Worm (Caenorhabditis elegans) whole organism, L2 larva: ENCODE data around the gene EEED8.15.

Experiments
- F13H6.1 ChIP-seq: sonication (generic microtip); optimal IDR thresholded peaks from 2 replicates; lab custom pipeline; 2016; ENCODE audit warnings: missing genetic modification characterization, missing compliant biosample characterization
- R02D3.7 ChIP-seq: fragments of 150-350 bp; optimal IDR thresholded peaks from 2 replicates; lab custom pipeline; 2014; ENCODE audit warnings: missing biosample characterization, missing genetic modification characterization
- Y55F3AM.14 ChIP-seq: fragments of 200-800 bp; sonication (Bioruptor generic); optimal IDR thresholded peaks from 2 replicates; lab custom pipeline; 2018; ENCODE audit warnings: mild to moderate bottlenecking, missing genetic modification characterization, missing compliant biosample characterization
- alr-1 ChIP-seq: fragments of 150-350 bp; optimal IDR thresholded peaks from 2 replicates; lab custom pipeline; 2014; ENCODE audit warnings: missing biosample characterization, missing genetic modification characterization
- aly-2 ChIP-seq: fragments of 150-350 bp; optimal IDR thresholded peaks from 2 replicates; lab custom pipeline; 2014; ENCODE audit warnings: missing biosample characterization, missing genetic modification characterization
- ama-1 ChIP-seq: fragments of 150-350 bp; optimal IDR thresholded peaks from 2 replicates; lab custom pipeline; 2018; ENCODE audit warnings: inconsistent platforms
- ceh-16 ChIP-seq: fragments of 150-350 bp; optimal IDR thresholded peaks from 2 replicates; lab custom pipeline; 2014; ENCODE audit warnings: missing biosample characterization, missing genetic modification characterization
- ceh-82 ChIP-seq: fragments of 150-350 bp; optimal IDR thresholded peaks from 2 replicates; lab custom pipeline; 2014; ENCODE audit warnings: missing biosample characterization, missing genetic modification characterization
- crh-2 ChIP-seq: sonication (generic microtip); optimal IDR thresholded peaks from 2 replicates; lab custom pipeline; 2017; ENCODE audit warnings: missing biosample characterization, missing genetic modification characterization
- dmd-4 ChIP-seq: sonication (generic microtip); optimal IDR thresholded peaks from 2 replicates; lab custom pipeline; 2017; ENCODE audit warnings: missing biosample characterization, missing genetic modification characterization
- egl-27 ChIP-seq: sonication (generic microtip); optimal IDR thresholded peaks from 3 replicates; lab custom pipeline; 2017; ENCODE audit warnings: missing biosample characterization, missing genetic modification reagents, missing genetic modification characterization
- elt-3 ChIP-seq: sonication (generic microtip); optimal IDR thresholded peaks from 2 replicates; lab custom pipeline; 2017; ENCODE audit warnings: missing biosample characterization, missing genetic modification characterization
- fos-1 ChIP-seq: fragments of 150-350 bp; optimal IDR thresholded peaks from 2 replicates; lab custom pipeline; 2014; ENCODE audit warnings: missing biosample characterization, missing genetic modification characterization
- lin-11 ChIP-seq: fragments of 150-350 bp; sonication (generic microtip); optimal IDR thresholded peaks from 2 replicates; lab custom pipeline; 2014; ENCODE audit warnings: missing biosample characterization, missing genetic modification characterization, inconsistent platforms, mixed read lengths
- lin-13 ChIP-seq: fragments of 150-350 bp; optimal IDR thresholded peaks from 2 replicates; lab custom pipeline; 2014; ENCODE audit warnings: missing biosample characterization, missing genetic modification reagents, missing genetic modification characterization
- lin-39 ChIP-seq: fragments of 150-350 bp; optimal IDR thresholded peaks from 2 replicates; lab custom pipeline; 2014; ENCODE audit warnings: missing biosample characterization, missing genetic modification reagents, missing genetic modification characterization
- mab-5 ChIP-seq: fragments of 150-350 bp; optimal IDR thresholded peaks from 2 replicates; lab custom pipeline; 2014; ENCODE audit warnings: missing biosample characterization, missing genetic modification characterization
- nhr-10 ChIP-seq: sonication (generic microtip); optimal IDR thresholded peaks from 2 replicates; lab custom pipeline; 2017; ENCODE audit warnings: missing biosample characterization, missing genetic modification characterization
- nhr-129 ChIP-seq: fragments of 150-350 bp; optimal IDR thresholded peaks from 2 replicates; lab custom pipeline; 2014; ENCODE audit warnings: missing biosample characterization, missing genetic modification characterization
- nhr-21 ChIP-seq: fragments of 150-350 bp; optimal IDR thresholded peaks from 2 replicates; lab custom pipeline; 2014; ENCODE audit warnings: missing biosample characterization, missing genetic modification characterization
- nhr-23 ChIP-seq: fragments of 150-350 bp; optimal IDR thresholded peaks from 2 replicates; lab custom pipeline; 2014; ENCODE audit warnings: missing biosample characterization, missing genetic modification reagents, missing genetic modification characterization
- nhr-237 ChIP-seq: fragments of 150-350 bp; optimal IDR thresholded peaks from 2 replicates; lab custom pipeline; 2014; ENCODE audit warnings: missing biosample characterization, missing genetic modification characterization
- nhr-25 ChIP-seq: fragments of 150-350 bp; sonication (generic microtip); optimal IDR thresholded peaks from 3 replicates; lab custom pipeline; 2014; ENCODE audit warnings: missing biosample characterization, missing genetic modification characterization
- nhr-77 ChIP-seq: fragments of 150-350 bp; optimal IDR thresholded peaks from 2 replicates; lab custom pipeline; 2014; ENCODE audit warnings: missing biosample characterization, missing genetic modification characterization
- peb-1 ChIP-seq: fragments of 150-350 bp; optimal IDR thresholded peaks from 2 replicates; lab custom pipeline; 2014; ENCODE audit warnings: missing biosample characterization, missing genetic modification characterization
- skn-1 ChIP-seq: sonication (generic microtip); optimal IDR thresholded peaks from 2 replicates; lab custom pipeline; 2017; ENCODE audit warnings: missing biosample characterization, missing genetic modification characterization
- sma-9 ChIP-seq, 2 experiments: fragments of 150-350 bp in 1 of 2; sonication (generic microtip) in 1 of 2; optimal IDR thresholded peaks; 2 replicates each; lab custom pipeline; 2014 to 2016; ENCODE audit warnings: missing genetic modification characterization in 2 of 2, mild to moderate bottlenecking in 1 of 2, missing biosample characterization in 1 of 2, missing compliant biosample characterization in 1 of 2, missing genetic modification reagents in 1 of 2, moderate library complexity in 1 of 2
- snpc-4 ChIP-seq: fragments of 150-350 bp; optimal IDR thresholded peaks from 2 replicates; lab custom pipeline; 2014; ENCODE audit warnings: missing biosample characterization, missing genetic modification characterization
- unc-39 ChIP-seq: fragments of 150-350 bp; optimal IDR thresholded peaks from 2 replicates; lab custom pipeline; 2014; ENCODE audit warnings: missing biosample characterization, missing genetic modification characterization
- unc-55 ChIP-seq: fragments of 150-350 bp; sonication (generic microtip); optimal IDR thresholded peaks from 3 replicates; lab custom pipeline; 2014; ENCODE audit warnings: missing biosample characterization, missing genetic modification reagents, missing genetic modification characterization
- unc-62 ChIP-seq: fragments of 150-350 bp; optimal IDR thresholded peaks from 2 replicates; lab custom pipeline; 2014; ENCODE audit warnings: missing biosample characterization, missing genetic modification reagents, missing genetic modification characterization
- ztf-1 ChIP-seq: fragments of 200-800 bp; sonication (Bioruptor generic); conservative IDR thresholded peaks from 2 replicates; pipeline ENCODE4 v1.3.6; 2022; ENCODE audit warnings: missing genetic modification characterization, missing compliant biosample characterization
- ztf-11 ChIP-seq: sonication (generic microtip); optimal IDR thresholded peaks from 2 replicates; lab custom pipeline; 2017; ENCODE audit warnings: missing biosample characterization, missing genetic modification characterization
- ztf-4 ChIP-seq: fragments of 150-350 bp; optimal IDR thresholded peaks from 2 replicates; lab custom pipeline; 2014; ENCODE audit warnings: missing biosample characterization, missing genetic modification characterization

The EEED8.15 gene

DNA sequence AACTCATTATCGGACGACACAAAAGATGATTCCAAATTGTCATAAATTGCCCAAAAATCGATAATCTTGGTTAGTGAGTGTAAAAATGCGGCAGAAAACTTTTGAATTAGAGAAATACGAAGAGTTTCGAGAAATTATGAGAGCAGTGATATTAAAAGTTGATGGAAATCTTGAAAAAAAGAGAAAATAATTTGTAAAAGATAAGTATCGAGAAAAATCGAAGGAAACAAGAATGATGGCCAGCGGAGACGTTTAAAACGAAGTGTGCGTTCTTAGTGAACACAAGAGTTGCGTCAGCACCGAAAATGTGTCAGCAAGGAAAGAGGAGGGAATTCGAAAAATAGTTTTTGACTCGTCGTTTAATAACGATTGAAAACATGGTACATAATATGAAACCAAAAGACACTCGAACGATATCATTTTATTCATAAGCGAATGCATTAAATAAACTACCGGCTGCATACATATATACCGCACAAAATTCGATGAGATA is 29.2 kb upstream of the EEED8.15 start, which contains the start of gene ndx-6 (continued):
- no peak for TF ChIP-seq peb-1 (tag; lab: Kevin White, UChicago)
- no peak for TF ChIP-seq nhr-10 (tag; lab: Kevin White, UChicago)
- TF ChIP-seq ama-1 (lab: Kevin White, UChicago): peak; percentile 62
- peak; percentile 90 for TF ChIP-seq crh-2 (tag; lab: Kevin White, UChicago)
- TF ChIP-seq ztf-1 (GFP tag; lab: Robert Waterston, UW): no peak
- TF ChIP-seq sma-9 (GFP tag; optimal IDR thresholded peaks at IDR 0.05; lab: Kevin White, UChicago): peak; percentile 87
- no peak for TF ChIP-seq sma-9 (tag; optimal IDR thresholded peaks at IDR 0.05; lab: Kevin White, UChicago)
- TF ChIP-seq Y55F3AM.14 (GFP tag; lab: Kevin White, UChicago): no peak
- peak; percentile 73 for TF ChIP-seq ztf-4 (tag; lab: Kevin White, UChicago)
- TF ChIP-seq R02D3.7 (tag; lab: Kevin White, UChicago): peak; percentile 40
- TF ChIP-seq unc-55 (GFP tag; lab: Kevin White, UChicago): peak; percentile 95
- no peak for TF ChIP-seq ceh-82 (tag; lab: Kevin White, UChicago)
- no peak for TF ChIP-seq unc-62 (GFP tag; lab: Kevin White, UChicago)
- peak; percentile 45 for TF ChIP-seq lin-11 (tag; lab: Kevin White, UChicago)

DNA sequence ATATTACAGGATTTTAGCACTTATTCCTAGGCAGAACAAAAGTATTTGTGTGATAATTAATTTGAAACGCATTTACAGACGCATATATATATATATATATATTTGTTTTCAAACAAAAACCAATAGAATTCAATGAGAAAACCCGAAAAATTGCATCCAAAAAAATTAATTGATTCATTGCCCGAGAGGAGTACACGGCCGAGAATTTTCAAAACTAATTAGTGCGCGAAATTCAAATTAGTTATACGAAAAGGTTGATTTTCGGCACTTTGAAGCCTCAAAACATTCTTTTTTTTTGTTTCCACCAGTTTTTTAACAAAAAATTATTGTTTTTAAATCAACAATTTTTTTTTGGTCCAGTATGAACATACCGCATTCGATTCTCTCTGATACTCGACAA is 27.6 kb upstream of the EEED8.15 start:
- TF ChIP-seq sma-9 (GFP tag; optimal IDR thresholded peaks at IDR 0.05; lab: Kevin White, UChicago) (no peak), sma-9 (tag; optimal IDR thresholded peaks at IDR 0.05; lab: Kevin White, UChicago) (no peak), mab-5 (tag; lab: Kevin White, UChicago) (no peak), alr-1 (tag; lab: Kevin White, UChicago) (no peak), Y55F3AM.14 (GFP tag; lab: Kevin White, UChicago) (no peak), crh-2 (tag; lab: Kevin White, UChicago) (no peak), R02D3.7 (tag; lab: Kevin White, UChicago) (no peak), unc-39 (tag; lab: Kevin White, UChicago) (no peak), nhr-129 (no peak), nhr-21 (no peak), skn-1 (tag; lab: Kevin White, UChicago) (no peak), elt-3 (tag; lab: Kevin White, UChicago) (no peak), nhr-25 (no peak), dmd-4 (tag; lab: Kevin White, UChicago) (no peak), nhr-77 (tag; lab: Kevin White, UChicago) (no peak), nhr-23 (tag; lab: Kevin White, UChicago) (no peak), lin-11 (tag; lab: Kevin White, UChicago) (no peak), fos-1 (tag; lab: Kevin White, UChicago) (no peak), nhr-237 (tag; lab: Kevin White, UChicago) (no peak), unc-55 (GFP tag; lab: Kevin White, UChicago) (no peak)

DNA sequence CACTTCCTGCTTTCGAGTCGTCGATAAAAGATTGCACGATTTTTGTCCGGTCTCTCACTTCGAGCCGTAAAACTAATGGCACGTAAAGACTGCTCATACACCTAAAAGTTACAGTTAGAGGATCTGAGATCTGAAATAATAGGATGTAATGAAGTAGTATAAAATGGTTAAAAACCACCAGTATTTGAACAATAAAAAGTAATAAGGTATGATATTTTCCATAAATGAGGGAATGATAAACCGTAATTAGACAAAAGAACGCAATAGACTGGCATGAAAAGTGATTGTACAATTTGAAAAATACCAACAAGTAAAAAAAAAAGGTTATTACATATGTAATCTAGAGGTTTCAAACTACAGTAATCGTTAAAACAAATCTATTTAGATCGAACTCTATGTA is 25.9 kb upstream of the EEED8.15 start, which contains the start of gene brap-2:
Gene brap-2, minus strand, starts transcription at position 101 of the 400 bp plus-strand sequence.
- no peak for TF ChIP-seq peb-1 (tag; lab: Kevin White, UChicago)
- TF ChIP-seq sma-9 (GFP tag; optimal IDR thresholded peaks at IDR 0.05; lab: Kevin White, UChicago): no peak
- no peak for TF ChIP-seq sma-9 (tag; optimal IDR thresholded peaks at IDR 0.05; lab: Kevin White, UChicago)
- TF ChIP-seq ztf-1 (GFP tag; lab: Robert Waterston, UW): no peak
- TF ChIP-seq unc-62 (GFP tag; lab: Kevin White, UChicago): no peak
- TF ChIP-seq, all 48 proteins: peak for 0

DNA sequence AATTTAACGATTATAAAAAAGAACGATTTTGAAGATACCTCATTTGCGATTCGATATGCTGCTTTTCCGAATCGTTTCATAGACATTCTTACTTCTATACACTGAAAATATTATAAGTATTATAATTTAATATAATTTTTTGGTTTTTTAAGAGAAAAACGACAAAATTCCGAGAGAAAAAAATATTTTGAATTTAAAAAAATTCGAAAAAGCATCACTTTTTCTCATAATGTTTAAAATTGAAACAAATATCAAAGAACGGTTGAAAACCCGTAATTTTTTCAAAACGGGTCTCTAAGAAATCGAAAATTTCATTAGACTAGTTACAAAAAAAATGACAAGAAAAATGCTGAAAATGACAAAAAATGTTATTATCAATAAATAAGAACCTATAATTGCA is 23.4 kb upstream of the EEED8.15 start, which contains the start of gene pink-1:
Gene pink-1, minus strand, starts transcription at position 101 of the 400 bp plus-strand sequence.
- TF ChIP-seq aly-2 (tag; lab: Kevin White, UChicago) (no peak), egl-27 (tag; lab: Kevin White, UChicago) (no peak), snpc-4 (tag; lab: Kevin White, UChicago) (no peak), lin-39 (tag; lab: Kevin White, UChicago) (no peak)
- TF ChIP-seq, all 48 proteins: peak for 0

DNA sequence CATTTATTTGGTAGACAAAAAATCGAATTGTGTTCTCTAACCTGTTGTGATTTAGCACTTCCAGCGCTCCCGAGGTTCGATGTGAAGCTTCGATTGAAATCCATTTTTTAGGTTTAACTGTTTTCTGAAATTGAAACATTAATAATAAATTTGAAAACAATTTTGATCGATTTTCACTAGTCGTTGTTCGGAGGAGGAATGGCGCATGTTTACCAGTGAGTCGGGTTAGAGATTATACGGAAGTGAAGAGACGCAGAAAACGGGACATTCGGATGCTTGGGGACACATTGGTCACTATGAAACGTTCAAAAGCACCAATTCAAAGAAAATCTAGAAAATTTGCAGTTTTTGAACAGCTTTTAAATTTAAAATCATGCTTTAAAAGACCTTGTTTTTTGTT is 20.2 kb upstream of the EEED8.15 start, which contains the start of gene fbxl-3:
Gene fbxl-3, minus strand, starts transcription at position 124 of the 400 bp plus-strand sequence.
- TF ChIP-seq nhr-25: no peak
- no peak for TF ChIP-seq ceh-16 (tag; lab: Kevin White, UChicago)
- TF ChIP-seq peb-1 (tag; lab: Kevin White, UChicago): no peak
- TF ChIP-seq sma-9 (GFP tag; optimal IDR thresholded peaks at IDR 0.05; lab: Kevin White, UChicago): no peak
- no peak for TF ChIP-seq sma-9 (tag; optimal IDR thresholded peaks at IDR 0.05; lab: Kevin White, UChicago)
- no peak for TF ChIP-seq unc-62 (GFP tag; lab: Kevin White, UChicago)
- no peak for TF ChIP-seq ztf-1 (GFP tag; lab: Robert Waterston, UW)
- no peak for TF ChIP-seq ztf-11 (tag; lab: Kevin White, UChicago)
- no peak for TF ChIP-seq egl-27 (tag; lab: Kevin White, UChicago)
- TF ChIP-seq snpc-4 (tag; lab: Kevin White, UChicago): no peak
- no peak for TF ChIP-seq lin-11 (tag; lab: Kevin White, UChicago)
- TF ChIP-seq lin-13 (GFP tag; lab: Kevin White, UChicago): no peak
- TF ChIP-seq F13H6.1: no peak
- no peak for TF ChIP-seq elt-3 (tag; lab: Kevin White, UChicago)
